Worm (Caenorhabditis elegans) whole organism, L1 larva: ENCODE results near the gene egrh-3.

ENCODE experiments used
- blmp-1 ChIP-seq: fragments of 150-350 bp; optimal IDR thresholded peaks from 2 replicates; lab custom pipeline; 2014; ENCODE audit warnings: missing biosample characterization, missing genetic modification characterization
- ceh-82 ChIP-seq, 3 experiments: fragments of 150-350 bp in 1 of 3; sonication (generic microtip) in 2 of 3; optimal IDR thresholded peaks; 2 replicates each; lab custom pipeline; 2014 to 2017; ENCODE audit warnings: missing biosample characterization in 3 of 3, missing genetic modification characterization in 3 of 3
- dsc-1 ChIP-seq: sonication (generic microtip); optimal IDR thresholded peaks from 2 replicates; lab custom pipeline; 2016; ENCODE audit warnings: mild to moderate bottlenecking, missing genetic modification characterization, missing compliant biosample characterization

DNA sequence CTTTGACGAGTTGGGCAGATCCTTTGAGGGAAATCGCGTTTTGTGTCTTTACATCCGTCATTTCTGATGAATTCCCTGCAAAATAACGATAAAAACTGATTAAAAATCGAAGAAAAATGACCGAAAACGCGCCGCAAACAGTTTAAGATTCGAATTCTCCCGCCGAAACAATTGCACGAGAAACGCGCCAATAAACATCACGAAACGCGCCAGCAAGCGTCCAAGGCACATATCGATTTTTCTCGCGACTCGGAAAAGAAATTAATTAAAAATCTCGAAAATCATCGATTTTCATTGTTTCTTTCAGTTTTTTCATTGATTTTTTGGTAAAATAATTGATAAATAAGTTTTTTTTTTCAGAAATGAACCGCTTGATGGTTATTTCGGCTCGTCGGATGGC lies 47.6 kb downstream of the egrh-3 start, which contains the start of the genes mdf-2 and nduv-3:
- TF ChIP-seq blmp-1 (tag; lab: Kevin White, UChicago), result peak; percentile 48
- TF ChIP-seq ceh-82 (tag; optimal IDR thresholded peaks at IDR 0.05; lab: Kevin White, UChicago), result peak; percentile 76 to 90 (median 85)
- peak; percentile 86 for TF ChIP-seq dsc-1 (tag; lab: Kevin White, UChicago)
